Worm (Caenorhabditis elegans): Measurements from ENCODE around the gene F08F3.6.

ce11 chrV:5439068-5439467, 19.2 kb upstream of the F08F3.6 start, which contains the start of gene snpc-1.3:
- TF ChIP-seq him-1 (tag; optimal IDR thresholded peaks at IDR 0.05) (no peak), dao-5 (tag; optimal IDR thresholded peaks at IDR 0.05) (no peak), W03F9.2 (tag; optimal IDR thresholded peaks at IDR 0.05) (no peak)
